Fruit fly (Drosophila melanogaster): ENCODE results near the gene CG9123.

DNA sequence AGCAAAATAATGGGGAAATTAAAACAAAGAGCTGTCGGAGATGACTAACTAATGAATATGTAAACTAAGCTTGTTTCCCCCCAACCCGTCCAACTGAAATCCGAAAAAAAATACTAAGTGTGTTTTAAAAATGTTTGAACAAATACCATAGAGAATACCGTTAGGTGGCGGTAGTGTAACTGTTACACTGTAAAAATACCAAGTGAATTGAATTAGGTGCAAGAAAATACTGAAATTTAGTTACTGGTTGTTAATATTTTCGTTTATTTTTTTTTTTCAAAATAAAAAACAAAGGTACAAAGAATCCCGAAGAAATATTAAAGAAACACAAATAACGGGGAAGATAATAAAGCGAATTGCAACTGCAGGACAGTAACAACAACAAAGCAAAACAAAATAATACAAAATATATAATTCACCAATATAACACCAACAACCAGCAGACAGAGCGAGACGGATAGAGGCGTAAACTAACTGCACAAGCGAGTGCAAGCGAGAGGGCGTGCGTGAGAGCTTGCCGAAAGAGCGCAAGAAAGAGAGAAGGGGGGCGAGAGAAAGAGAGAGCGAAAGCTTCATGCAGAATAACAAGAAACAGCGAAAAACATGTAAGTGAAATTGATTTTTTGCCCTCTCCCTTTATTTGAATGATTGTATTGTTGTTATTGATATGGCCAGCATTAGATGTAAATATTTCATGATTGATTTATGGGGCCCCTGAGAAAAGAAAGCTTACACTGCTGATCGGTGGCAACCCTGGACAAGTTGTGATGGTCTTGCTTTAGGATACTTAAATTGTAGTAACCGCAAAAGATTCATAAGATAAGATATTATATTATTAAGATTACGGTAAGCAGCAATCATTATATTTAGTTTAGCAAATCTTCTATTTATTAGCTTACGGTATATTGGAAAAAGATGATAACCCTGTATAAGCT is 35.7 kb downstream of the CG9123 start:
- TF ChIP-seq ss (GFP tag; optimal IDR thresholded peaks at IDR 0.05) (peak in 1 of 2 experiments; percentile 51), eg (GFP tag; IDR thresholded peaks at IDR 0.05) (no peak), CG3919 (GFP tag; optimal IDR thresholded peaks at IDR 0.05) (peak; percentile 26), CG6163 (GFP tag; IDR thresholded peaks at IDR 0.05) (peak; percentile 33; the same call in 1 of the 3 replicates), CG6792 (GFP tag; optimal IDR thresholded peaks at IDR 0.05) (peak; percentile 3), Blimp-1 (GFP tag; optimal IDR thresholded peaks at IDR 0.05) (no peak), pdm3 (GFP tag; optimal IDR thresholded peaks at IDR 0.05) (no peak), CG16779 (tag; optimal IDR thresholded peaks at IDR 0.05) (peak; percentile 18)

All from whole organism, prepupa.